Fruit fly (Drosophila melanogaster): Measurements from ENCODE around the gene Cp190.

- TF ChIP-seq CG31627 (GFP tag; optimal IDR thresholded peaks at IDR 0.05) (no peak), Sox14 (GFP tag; optimal IDR thresholded peaks at IDR 0.05) (peak; percentile 4), fd59A (GFP tag; optimal IDR thresholded peaks at IDR 0.05) (no peak), CG6808 (GFP tag; optimal IDR thresholded peaks at IDR 0.05) (no peak), CG8319 (GFP tag; optimal IDR thresholded peaks at IDR 0.05) (no peak), OdsH (GFP tag; optimal IDR thresholded peaks at IDR 0.05) (no peak), CG1621 (tag; optimal IDR thresholded peaks at IDR 0.05) (no peak), achi (GFP tag; optimal IDR thresholded peaks at IDR 0.05) (no peak), CG16779 (tag; optimal IDR thresholded peaks at IDR 0.05) (no peak), spab (GFP tag; optimal IDR thresholded peaks at IDR 0.05) (no peak)
Measured at dm6 chr3R:15287763-15288162, 12.7 kb upstream of the Cp190 start.

All from whole organism, prepupa.